Fruit fly (Drosophila melanogaster): Measurements from ENCODE around the gene kud.

DNA sequence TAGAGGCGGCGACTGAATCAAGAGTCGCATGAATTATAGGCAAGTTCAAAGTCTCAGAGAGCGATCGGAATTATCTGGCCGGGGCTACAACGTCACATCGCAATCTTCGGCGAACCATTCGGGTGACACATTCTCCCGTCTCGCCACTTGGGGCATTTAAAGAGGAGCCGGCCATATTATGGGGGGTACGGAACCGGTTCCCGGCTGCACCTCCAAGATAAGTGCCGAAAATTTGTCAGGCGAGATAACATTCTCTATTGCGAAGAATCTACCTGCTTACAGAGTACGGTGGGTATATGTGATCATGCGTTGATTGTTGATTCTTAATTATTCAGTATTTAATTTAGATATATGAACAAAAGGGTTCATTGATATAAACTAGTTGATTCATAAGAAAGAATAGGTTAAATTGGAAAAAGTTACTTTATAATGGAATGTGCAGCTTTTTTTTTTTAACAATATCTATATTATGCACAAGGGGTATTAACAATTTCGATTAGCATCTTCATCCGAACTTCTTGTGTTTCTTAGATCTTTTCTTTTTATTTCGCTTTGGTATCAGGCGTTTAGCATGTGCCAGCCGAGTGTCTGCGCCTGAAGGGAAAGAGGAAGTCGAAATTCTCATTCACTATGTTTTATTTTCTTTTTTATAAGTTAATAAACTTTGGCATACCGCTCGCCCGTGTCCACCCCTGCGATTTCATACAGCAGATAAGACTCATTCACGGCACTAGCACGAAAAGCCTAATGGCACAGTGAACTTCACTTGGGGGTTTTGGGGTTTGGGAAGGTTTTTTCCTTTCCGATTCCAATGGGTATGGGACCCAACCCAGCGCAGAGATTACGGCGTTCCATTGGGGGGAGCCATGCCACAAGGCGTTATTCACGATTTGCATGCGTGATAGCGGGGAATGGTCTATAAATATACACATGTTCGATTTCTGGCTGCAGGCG lies 43.0 kb downstream of the kud start:
- TF ChIP-seq CG17806 (tag; optimal IDR thresholded peaks at IDR 0.05) (no peak), Snoo (tag; optimal IDR thresholded peaks at IDR 0.05) (peak; percentile 1), CG10348 (GFP tag; IDR thresholded peaks at IDR 0.05) (no peak), CG8301 (tag; optimal IDR thresholded peaks at IDR 0.05) (peak; percentile 28), CG12605 (GFP tag; IDR thresholded peaks at IDR 0.05) (0 out of 2 replicates have a peak, but pooled peaks have one; percentile 19), CG13204 (GFP tag; optimal IDR thresholded peaks at IDR 0.05) (peak; percentile 6), CG14655 (GFP tag; optimal IDR thresholded peaks at IDR 0.05) (peak; percentile 52)

All from whole organism, pupa.